Worm (Caenorhabditis elegans): ENCODE data around the gene gsr-1.

Gene gsr-1

DNA sequence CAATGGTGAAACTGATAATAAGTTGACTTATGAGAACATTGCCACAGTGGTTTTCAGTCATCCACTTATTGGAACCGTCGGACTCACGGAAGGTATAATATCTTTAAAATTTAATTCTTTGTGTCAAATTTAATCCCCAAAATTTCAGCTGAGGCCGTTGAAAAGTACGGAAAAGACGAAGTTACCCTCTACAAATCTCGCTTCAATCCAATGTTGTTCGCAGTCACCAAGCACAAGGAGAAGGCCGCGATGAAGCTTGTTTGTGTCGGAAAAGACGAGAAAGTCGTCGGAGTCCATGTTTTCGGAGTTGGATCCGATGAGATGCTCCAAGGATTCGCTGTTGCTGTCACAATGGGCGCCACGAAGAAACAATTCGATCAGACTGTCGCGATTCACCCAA lies 1.7 kb downstream of the gsr-1 start:
- TF ChIP-seq efl-1 (optimal IDR thresholded peaks at IDR 0.05) (no peak), efl-1 (GFP tag; optimal IDR thresholded peaks at IDR 0.05 in 1 of 2) (no peak), C04F5.9 (tag; optimal IDR thresholded peaks at IDR 0.05) (no peak), snu-23 (GFP tag; optimal IDR thresholded peaks at IDR 0.05) (no peak), C34B4.2 (tag; optimal IDR thresholded peaks at IDR 0.05) (no peak), pag-3 (tag; optimal IDR thresholded peaks at IDR 0.05; ENCODE audit: borderline replicate concordance, insufficient read depth) (no peak), nhr-71 (tag; optimal IDR thresholded peaks at IDR 0.05) (no peak), nhr-12 (tag; optimal IDR thresholded peaks at IDR 0.05) (no peak)

DNA sequence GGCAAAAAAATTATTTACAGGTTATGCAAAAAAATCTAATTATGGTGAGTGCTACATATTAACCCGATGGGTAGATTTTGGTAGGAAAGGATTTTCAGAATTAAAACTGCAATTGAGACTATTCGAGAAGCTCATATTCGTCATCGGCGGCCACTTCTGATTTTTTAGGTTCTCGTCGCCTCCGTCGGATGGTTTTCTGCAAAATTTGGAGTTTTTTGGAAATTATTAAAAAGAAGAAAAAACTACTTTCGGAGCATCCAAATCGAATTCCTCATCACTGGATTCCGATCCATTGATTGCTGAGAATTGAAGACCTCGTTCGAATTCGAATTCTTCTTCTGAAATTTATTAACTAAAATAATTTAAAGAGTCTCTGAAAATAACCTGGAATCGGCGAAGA lies 2.3 kb downstream of the gsr-1 start:
- TF ChIP-seq unc-30 (tag; optimal IDR thresholded peaks at IDR 0.05) (no peak), nhr-85 (tag) (peak; percentile 11)

DNA sequence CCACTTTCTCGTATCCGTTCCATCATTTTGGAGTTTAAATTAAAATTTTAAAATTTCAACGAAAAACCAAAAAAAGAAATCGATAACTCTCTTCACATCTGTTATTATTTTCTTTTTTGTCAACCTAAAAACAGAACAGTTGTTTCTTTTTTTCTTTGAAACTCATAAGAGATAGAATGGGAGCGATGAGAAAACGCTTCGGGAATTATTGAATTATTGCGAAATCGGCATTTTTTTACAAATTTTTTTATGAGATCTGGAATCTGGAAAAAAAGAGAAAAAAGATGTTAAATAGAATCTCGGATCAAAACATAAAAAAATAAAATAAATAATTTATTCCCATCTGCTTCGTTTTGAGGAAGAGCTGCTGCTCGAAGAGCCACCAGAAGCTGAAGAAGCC lies 6.8 kb downstream of the gsr-1 start, which contains the start of gene C46F11.5:
Gene C46F11.5, minus strand, starts transcription at position 128 of the 400 bp plus-strand sequence.
- TF ChIP-seq zip-4 (GFP tag; optimal IDR thresholded peaks at IDR 0.05) (peak; percentile 77), mab-9 (GFP tag; IDR thresholded peaks at IDR 0.05) (no peak), pag-3 (tag; optimal IDR thresholded peaks at IDR 0.05; ENCODE audit: borderline replicate concordance, insufficient read depth) (no peak)

DNA sequence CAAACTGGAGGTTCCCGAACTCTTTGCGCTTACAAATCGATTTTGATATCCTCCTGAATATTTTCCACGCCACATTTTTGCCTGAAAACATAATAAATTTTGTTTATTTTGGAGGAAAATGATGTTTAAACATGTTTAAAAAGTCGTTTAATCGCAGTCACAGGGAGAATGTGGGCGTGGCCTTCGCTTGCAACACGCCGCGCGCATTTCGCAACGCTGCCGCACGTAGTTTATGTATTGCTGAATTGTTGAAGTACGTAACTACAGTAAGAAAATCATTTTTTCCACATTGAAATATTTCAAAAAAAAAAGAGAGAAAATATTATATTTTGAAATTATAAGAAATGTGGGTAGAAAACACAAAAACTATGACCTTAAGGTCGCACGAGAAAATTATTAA lies 13.5 kb downstream of the gsr-1 start, which contains the start of gene C46F11.4:
Gene C46F11.4, minus strand, starts transcription at position 81 of the 400 bp plus-strand sequence.
- TF ChIP-seq blmp-1 (tag; optimal IDR thresholded peaks at IDR 0.05) (peak; percentile 3), ceh-82 (tag; optimal IDR thresholded peaks at IDR 0.05) (peak; percentile 4 to 47 (median 33)), hlh-4 (tag; optimal IDR thresholded peaks at IDR 0.05) (no peak), skn-1 (tag; optimal IDR thresholded peaks at IDR 0.05) (peak; percentile 25), egl-13 (tag; optimal IDR thresholded peaks at IDR 0.05) (peak; percentile 2), dsc-1 (tag; optimal IDR thresholded peaks at IDR 0.05) (peak; percentile 22), lin-35 (GFP tag; optimal IDR thresholded peaks at IDR 0.05) (peak in 1 of 2 experiments; percentile 50), nhr-20 (tag; optimal IDR thresholded peaks at IDR 0.05) (peak; percentile 54), snpc-4 (tag; optimal IDR thresholded peaks at IDR 0.05) (peak; percentile 19), nhr-71 (tag; optimal IDR thresholded peaks at IDR 0.05) (peak; percentile 60), lin-15B (tag; optimal IDR thresholded peaks at IDR 0.05) (peak; percentile 3), lin-39 (tag; optimal IDR thresholded peaks at IDR 0.05) (peak; percentile 27), nhr-47 (tag; optimal IDR thresholded peaks at IDR 0.05) (peak; percentile 49), nhr-90 (tag; optimal IDR thresholded peaks at IDR 0.05; ENCODE audit: poor library complexity) (peak; percentile 62), snu-23 (GFP tag; optimal IDR thresholded peaks at IDR 0.05) (peak; percentile 65), swsn-7 (tag; optimal IDR thresholded peaks at IDR 0.05) (peak; percentile 49), elt-3 (tag; optimal IDR thresholded peaks at IDR 0.05) (peak in 1 of 6 experiments; percentile 25), mep-1 (tag; optimal IDR thresholded peaks at IDR 0.05) (peak; percentile 52), tbx-2 (tag; optimal IDR thresholded peaks at IDR 0.05) (peak; percentile 51), nhr-237 (tag; optimal IDR thresholded peaks at IDR 0.05) (no peak), isw-1 (GFP tag; IDR thresholded peaks at IDR 0.05) (no peak), ztf-4 (tag; optimal IDR thresholded peaks at IDR 0.05) (no peak), efl-1 (optimal IDR thresholded peaks at IDR 0.05) (peak; percentile 6 to 48), efl-1 (GFP tag; optimal IDR thresholded peaks at IDR 0.05 in 1 of 2) (peak; percentile 34 to 94), nhr-76 (tag; optimal IDR thresholded peaks at IDR 0.05) (no peak), efl-3 (GFP tag; optimal IDR thresholded peaks at IDR 0.05) (no peak), nhr-85 (tag) (peak; percentile 41), lsy-2 (tag; optimal IDR thresholded peaks at IDR 0.05) (peak; percentile 45 to 63), dpl-1 (GFP tag; optimal IDR thresholded peaks at IDR 0.05) (peak in 2 of 3 experiments; percentile 36 to 41), unc-130 (tag; optimal IDR thresholded peaks at IDR 0.05) (peak; percentile 23), nhr-28 (tag; optimal IDR thresholded peaks at IDR 0.05) (no peak), C16A3.4 (tag; optimal IDR thresholded peaks at IDR 0.05) (peak; percentile 51), xbp-1 (tag; optimal IDR thresholded peaks at IDR 0.05) (peak; percentile 44), elt-2 (tag; optimal IDR thresholded peaks at IDR 0.05) (no peak), unc-86 (tag; optimal IDR thresholded peaks at IDR 0.05) (peak; percentile 8), pax-3 (tag; optimal IDR thresholded peaks at IDR 0.05) (no peak), ceh-63 (GFP tag; optimal IDR thresholded peaks at IDR 0.05) (no peak), pqm-1 (tag; optimal IDR thresholded peaks at IDR 0.05) (no peak)
